Worm (Caenorhabditis elegans) whole organism, L3 larva: ENCODE data around the gene F26D11.13.

Experiments
- egl-27 ChIP-seq: sonication (generic microtip); optimal IDR thresholded peaks from 4 replicates; lab custom pipeline; 2017; ENCODE audit warnings: missing biosample characterization, missing genetic modification reagents, missing genetic modification characterization
- fkh-10 ChIP-seq: sonication (generic microtip); optimal IDR thresholded peaks from 2 replicates; lab custom pipeline; 2017; ENCODE audit warnings: missing biosample characterization, missing genetic modification reagents, missing genetic modification characterization
- lin-15B ChIP-seq: fragments of 150-350 bp; optimal IDR thresholded peaks from 2 replicates; lab custom pipeline; 2014; ENCODE audit warnings: missing biosample characterization, missing genetic modification characterization
- nhr-76 ChIP-seq: fragments of 150-350 bp; sonication (generic microtip); optimal IDR thresholded peaks from 5 replicates; lab custom pipeline; 2014; ENCODE audit warnings: missing biosample characterization, missing genetic modification characterization
- nhr-77 ChIP-seq: fragments of 150-350 bp; optimal IDR thresholded peaks from 2 replicates; lab custom pipeline; 2014; ENCODE audit warnings: missing biosample characterization, missing genetic modification characterization
- sea-2 ChIP-seq: fragments of 150-350 bp; sonication (generic microtip); optimal IDR thresholded peaks from 4 replicates; lab custom pipeline; 2014; ENCODE audit warnings: missing biosample characterization, missing genetic modification reagents, missing genetic modification characterization

DNA sequence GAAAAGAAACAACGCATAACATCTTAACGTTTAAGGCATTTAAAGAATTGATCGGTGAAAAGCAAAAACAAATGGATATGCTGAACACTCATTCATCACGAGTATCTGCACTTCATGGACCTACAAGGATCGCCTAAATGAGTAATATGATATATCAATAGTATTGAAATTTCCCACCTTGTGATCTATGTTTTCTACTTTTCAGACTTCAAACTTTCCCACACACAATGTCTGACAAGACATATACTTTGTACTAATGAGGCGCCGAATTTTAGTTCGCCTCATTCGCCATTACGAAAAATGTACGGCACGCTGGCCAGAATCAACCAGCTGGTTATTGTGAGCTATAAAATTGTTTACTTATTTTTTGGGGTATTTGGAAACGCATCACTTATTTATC lies 27.7 kb downstream of the F26D11.13 start, which contains the start of gene srsx-6:
- no peak for TF ChIP-seq nhr-77 (tag; lab: Kevin White, UChicago)
- no peak for TF ChIP-seq lin-15B (tag; lab: Kevin White, UChicago)
- TF ChIP-seq fkh-10: no peak
- no peak for TF ChIP-seq nhr-76 (tag; lab: Kevin White, UChicago)
- TF ChIP-seq egl-27 (tag; lab: Kevin White, UChicago): no peak
- no peak for TF ChIP-seq sea-2 (GFP tag; lab: Kevin White, UChicago)
